Worm (Caenorhabditis elegans): ENCODE results near the gene T23B5.6.

Gene T23B5.6

DNA sequence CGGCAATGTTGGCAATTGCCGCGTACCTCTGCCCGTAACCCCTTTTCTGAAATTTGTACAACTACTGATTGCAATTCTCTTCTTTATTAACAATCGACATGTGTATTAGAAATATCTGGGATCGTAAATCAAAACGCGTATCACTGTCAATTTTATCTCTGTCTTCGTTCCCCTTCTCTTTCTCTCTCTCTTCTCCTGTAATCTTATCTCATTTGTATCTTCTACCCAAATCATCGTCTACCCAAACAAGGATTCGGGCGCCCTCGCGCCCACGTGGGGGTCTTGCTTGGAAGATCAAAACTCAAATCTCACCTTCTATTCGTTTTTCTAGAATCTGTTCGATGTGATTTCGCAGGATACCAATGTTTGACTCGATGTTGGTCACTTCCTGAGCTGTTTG, 34.0 kb upstream of the T23B5.6 start, which contains the start of gene C27D8.2:
TSS of gene C27D8.2 (plus strand) at position 222 of the 400 bp plus-strand sequence.
- TF ChIP-seq nhr-28 (tag; optimal IDR thresholded peaks at IDR 0.05), result peak; percentile 85
- TF ChIP-seq hlh-11 (tag; optimal IDR thresholded peaks at IDR 0.05), result peak; percentile 44
- TF ChIP-seq lin-13 (GFP tag; optimal IDR thresholded peaks at IDR 0.05), result no peak
- TF ChIP-seq lin-29 (GFP tag; IDR thresholded peaks at IDR 0.05), result no peak
- no peak for TF ChIP-seq mxl-2 (GFP tag; conservative IDR thresholded peaks at IDR 0.05)
- TF ChIP-seq mdl-1 (tag; optimal IDR thresholded peaks at IDR 0.05), result peak; percentile 12 to 86
- peak; percentile 92 for TF ChIP-seq mxl-3 (GFP tag; optimal IDR thresholded peaks at IDR 0.05)
- TF ChIP-seq spr-1 (tag; optimal IDR thresholded peaks at IDR 0.05), result no peak
- no peak for TF ChIP-seq attf-4 (tag; optimal IDR thresholded peaks at IDR 0.05)
- no peak for TF ChIP-seq zip-2 (tag; optimal IDR thresholded peaks at IDR 0.05)
- no peak for TF ChIP-seq duxl-1 (tag; optimal IDR thresholded peaks at IDR 0.05; ENCODE audit: poor library complexity)

DNA sequence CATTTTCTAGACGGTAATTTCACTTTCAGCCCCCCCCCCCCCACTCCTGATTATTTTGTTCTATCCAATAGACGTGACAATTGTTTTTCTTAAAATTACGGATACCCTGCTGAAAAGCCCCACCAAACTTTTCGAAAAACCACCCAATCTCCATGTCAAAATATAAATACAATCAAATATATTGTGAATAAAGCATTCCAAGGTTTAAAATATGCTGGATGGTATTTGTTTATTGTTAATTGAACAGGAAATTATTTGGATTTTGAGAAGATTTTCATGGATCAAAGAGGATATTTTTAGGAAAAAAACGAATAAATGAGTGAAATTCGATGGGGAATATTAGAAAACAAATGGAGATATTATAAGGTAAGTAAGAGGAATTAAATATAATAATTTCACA, 26.8 kb upstream of the T23B5.6 start, which contains the start of gene C27D8.4:
TSS of gene C27D8.4 (plus strand) at position 301 of the 400 bp plus-strand sequence.
- no peak for TF ChIP-seq hif-1 (tag; optimal IDR thresholded peaks at IDR 0.05)
- no peak for TF ChIP-seq fkh-10 (GFP tag; optimal IDR thresholded peaks at IDR 0.05)
- no peak for TF ChIP-seq zfp-2 (tag; optimal IDR thresholded peaks at IDR 0.05)
- TF ChIP-seq nhr-10 (tag; optimal IDR thresholded peaks at IDR 0.05), result no peak
- TF ChIP-seq php-3 (GFP tag; IDR thresholded peaks at IDR 0.05), result no peak
- no peak for TF ChIP-seq nhr-76 (tag; optimal IDR thresholded peaks at IDR 0.05)
- no peak for TF ChIP-seq mep-1 (tag; optimal IDR thresholded peaks at IDR 0.05)
- no peak for TF ChIP-seq daf-8 (GFP tag; IDR thresholded peaks at IDR 0.05)
- TF ChIP-seq rbr-2 (tag; optimal IDR thresholded peaks at IDR 0.05), result no peak

DNA sequence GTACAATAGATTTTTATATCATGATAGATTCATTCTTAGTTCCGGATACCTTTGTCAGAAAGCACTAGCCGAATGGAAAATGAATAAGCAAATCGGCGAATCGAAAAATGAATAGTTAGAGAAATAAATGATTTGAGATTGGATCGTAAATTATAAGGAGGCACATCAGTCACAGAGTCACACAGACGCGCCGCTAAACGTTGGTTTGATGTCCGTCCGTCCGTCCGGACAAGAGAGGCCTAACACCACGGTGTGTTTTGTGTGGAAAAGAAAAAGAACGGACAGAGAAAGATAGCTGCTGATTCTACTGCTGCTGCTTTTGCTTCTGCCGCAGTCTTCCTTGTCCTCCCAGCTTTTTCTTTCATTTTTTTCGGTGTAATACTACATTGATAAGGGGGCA, 23.9 kb upstream of the T23B5.6 start:
- TF ChIP-seq hlh-11 (tag; optimal IDR thresholded peaks at IDR 0.05), result peak; percentile 37
- TF ChIP-seq daf-16 (GFP tag; optimal IDR thresholded peaks at IDR 0.05), result no peak
- peak; percentile 40 for TF ChIP-seq daf-16 (tag; optimal IDR thresholded peaks at IDR 0.05)
- no peak for TF ChIP-seq snpc-4 (tag; optimal IDR thresholded peaks at IDR 0.05)
- peak; percentile 45 for TF ChIP-seq nhr-28 (tag; optimal IDR thresholded peaks at IDR 0.05)
- TF ChIP-seq saeg-2 (GFP tag; IDR thresholded peaks at IDR 0.05), result no peak
- TF ChIP-seq dmd-6 (GFP tag; IDR thresholded peaks at IDR 0.05), result 0 out of 2 replicates have a peak, but pooled peaks have one; percentile 6
- TF ChIP-seq nhr-111 (GFP tag; optimal IDR thresholded peaks at IDR 0.05), result no peak
- no peak for TF ChIP-seq zip-2 (tag; optimal IDR thresholded peaks at IDR 0.05)

DNA sequence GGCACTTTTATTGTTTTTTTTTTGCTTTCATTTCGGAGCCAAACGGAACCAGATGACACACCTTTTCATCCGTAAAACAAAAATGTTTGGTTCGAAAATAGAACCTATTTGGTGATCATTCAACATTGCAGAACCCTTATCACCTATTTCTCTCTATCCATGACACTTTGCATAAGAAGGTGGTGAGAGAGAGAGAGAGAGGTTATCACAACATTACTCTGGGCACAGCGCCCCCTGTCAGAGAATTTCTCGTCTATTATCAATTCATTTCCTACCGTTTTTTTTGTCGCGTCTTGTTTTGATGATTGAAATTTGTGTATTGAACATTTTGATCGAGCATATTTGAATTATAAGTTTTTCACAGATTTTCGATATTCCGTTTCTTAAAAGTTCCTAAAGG, 23.2 kb upstream of the T23B5.6 start:
- peak; percentile 46; the same call in 1 of the 2 replicates for TF ChIP-seq dmd-6 (GFP tag; IDR thresholded peaks at IDR 0.05)
- TF ChIP-seq daf-16 (GFP tag; optimal IDR thresholded peaks at IDR 0.05), result no peak
- peak; percentile 73 for TF ChIP-seq daf-16 (tag; optimal IDR thresholded peaks at IDR 0.05)
- TF ChIP-seq hlh-11 (tag; optimal IDR thresholded peaks at IDR 0.05), result peak; percentile 53
- peak; percentile 69; the same call in 1 of the 2 replicates for TF ChIP-seq nhr-41 (GFP tag; IDR thresholded peaks at IDR 0.05)
- TF ChIP-seq rbr-2 (tag; optimal IDR thresholded peaks at IDR 0.05), result no peak
- TF ChIP-seq nhr-28 (tag; optimal IDR thresholded peaks at IDR 0.05), result peak; percentile 61
- 0 out of 2 replicates have a peak, but pooled peaks have one; percentile 38 for TF ChIP-seq tra-1 (GFP tag; IDR thresholded peaks at IDR 0.05)
- TF ChIP-seq pqm-1 (tag; optimal IDR thresholded peaks at IDR 0.05), result peak; percentile 60
- TF ChIP-seq daf-12 (tag; optimal IDR thresholded peaks at IDR 0.05), result no peak
- no peak for TF ChIP-seq php-3 (GFP tag; IDR thresholded peaks at IDR 0.05)
- no peak for TF ChIP-seq snpc-1.2 (GFP tag; IDR thresholded peaks at IDR 0.05)
- TF ChIP-seq lir-3 (tag; optimal IDR thresholded peaks at IDR 0.05), result no peak

DNA sequence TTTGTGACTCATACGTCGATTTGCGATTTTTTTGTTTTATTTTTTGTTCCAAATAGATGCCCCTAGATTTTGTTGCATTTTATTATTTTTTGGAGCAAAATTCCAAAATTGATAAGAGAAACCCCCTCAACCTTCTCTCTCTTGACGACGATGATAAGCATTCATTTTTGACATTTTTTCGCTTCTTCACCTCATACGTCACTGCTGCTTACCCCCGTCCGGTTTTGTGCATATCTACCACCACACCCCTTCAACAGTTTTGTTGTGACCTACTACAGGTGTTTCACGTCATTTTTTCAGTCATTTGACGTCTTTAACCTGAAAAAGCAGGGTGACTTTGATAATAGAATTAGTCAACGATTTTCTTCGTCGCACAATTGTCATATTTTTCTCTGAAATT, 21.8 kb upstream of the T23B5.6 start:
- no peak for TF ChIP-seq F44E2.7 (GFP tag; IDR thresholded peaks at IDR 0.05)
- TF ChIP-seq D1046.2 (GFP tag; IDR thresholded peaks at IDR 0.05), result no peak
- no peak for TF ChIP-seq mxl-2 (GFP tag; conservative IDR thresholded peaks at IDR 0.05)
- TF ChIP-seq daf-19 (GFP tag; conservative IDR thresholded peaks at IDR 0.05), result no peak
- 0 out of 2 replicates have a peak, but pooled peaks have one; percentile 24 for TF ChIP-seq tra-1 (GFP tag; IDR thresholded peaks at IDR 0.05)
- peak in 1 of 2 experiments; percentile 82 for TF ChIP-seq unc-62 (GFP tag; optimal IDR thresholded peaks at IDR 0.05 in 1 of 2)
- TF ChIP-seq unc-62 (tag; optimal IDR thresholded peaks at IDR 0.05), result no peak
- no peak for TF ChIP-seq nhr-42 (GFP tag; IDR thresholded peaks at IDR 0.05)
- no peak for TF ChIP-seq sdz-12 (GFP tag; optimal IDR thresholded peaks at IDR 0.05)
- TF ChIP-seq zfp-2 (tag; optimal IDR thresholded peaks at IDR 0.05), result no peak
- peak; percentile 73 for TF ChIP-seq pqm-1 (tag; optimal IDR thresholded peaks at IDR 0.05)
- no peak for TF ChIP-seq lim-7 (GFP tag; IDR thresholded peaks at IDR 0.05)
- TF ChIP-seq php-3 (GFP tag; IDR thresholded peaks at IDR 0.05), result 0 out of 2 replicates have a peak, but pooled peaks have one; percentile 39
- peak; percentile 6 for TF ChIP-seq dve-1 (tag; optimal IDR thresholded peaks at IDR 0.05; ENCODE audit: insufficient read depth)
- no peak for TF ChIP-seq duxl-1 (tag; optimal IDR thresholded peaks at IDR 0.05; ENCODE audit: poor library complexity)
- TF ChIP-seq nhr-237 (tag; optimal IDR thresholded peaks at IDR 0.05), result no peak
- TF ChIP-seq ZK546.5 (tag; optimal IDR thresholded peaks at IDR 0.05), result no peak
- TF ChIP-seq lin-1 (GFP tag; IDR thresholded peaks at IDR 0.05), result peak; percentile 60; the same call in 1 of the 2 replicates
